Fruit fly (Drosophila melanogaster): ENCODE data around the gene AnxB11.

The AnxB11 gene

dm6 chrX:16421899-16422412, at the start of gene AnxB11:
Gene AnxB11 (minus strand): TSS chrX:16422265.
- TF ChIP-seq insv (optimal IDR thresholded peaks at IDR 0.05) (no peak), Sin3A (optimal IDR thresholded peaks at IDR 0.05) (no peak), ttk (optimal IDR thresholded peaks at IDR 0.05) (no peak), Myc (optimal IDR thresholded peaks at IDR 0.05) (no peak), psq (optimal IDR thresholded peaks at IDR 0.05) (no peak), h (optimal IDR thresholded peaks at IDR 0.05) (no peak)

dm6 chrX:16458551-16458950, 36.5 kb upstream of the AnxB11 start:
- TF ChIP-seq psq (optimal IDR thresholded peaks at IDR 0.05) (no peak), Sin3A (optimal IDR thresholded peaks at IDR 0.05) (no peak), h (optimal IDR thresholded peaks at IDR 0.05) (no peak), ttk (optimal IDR thresholded peaks at IDR 0.05) (no peak), Myc (optimal IDR thresholded peaks at IDR 0.05) (no peak), insv (optimal IDR thresholded peaks at IDR 0.05) (no peak)

dm6 chrX:16456582-16456981, 34.5 kb upstream of the AnxB11 start:
- no peak for TF ChIP-seq psq (optimal IDR thresholded peaks at IDR 0.05)
- no peak for TF ChIP-seq insv (optimal IDR thresholded peaks at IDR 0.05)
- no peak for TF ChIP-seq h (optimal IDR thresholded peaks at IDR 0.05)
- no peak for TF ChIP-seq ttk (optimal IDR thresholded peaks at IDR 0.05)
- TF ChIP-seq Sin3A (optimal IDR thresholded peaks at IDR 0.05), result no peak
- no peak for TF ChIP-seq Myc (optimal IDR thresholded peaks at IDR 0.05)

dm6 chrX:16449316-16449715, 27.3 kb upstream of the AnxB11 start:
- no peak for TF ChIP-seq Myc (optimal IDR thresholded peaks at IDR 0.05)

dm6 chrX:16448252-16449191, 26.5 kb upstream of the AnxB11 start, which contains the start of the genes CG34015 and eIF4H1:
Gene CG34015 (minus strand): TSS chrX:16448302.
Gene eIF4H1 (plus strand): TSS chrX:16448665.
- TF ChIP-seq h (optimal IDR thresholded peaks at IDR 0.05) (no peak), insv (optimal IDR thresholded peaks at IDR 0.05) (no peak), Sin3A (optimal IDR thresholded peaks at IDR 0.05) (no peak), Myc (optimal IDR thresholded peaks at IDR 0.05) (no peak), ttk (optimal IDR thresholded peaks at IDR 0.05) (no peak), psq (optimal IDR thresholded peaks at IDR 0.05) (no peak)

- TF ChIP-seq insv (optimal IDR thresholded peaks at IDR 0.05) (no peak), Myc (optimal IDR thresholded peaks at IDR 0.05) (no peak), psq (optimal IDR thresholded peaks at IDR 0.05) (no peak), h (optimal IDR thresholded peaks at IDR 0.05) (no peak), ttk (optimal IDR thresholded peaks at IDR 0.05) (no peak), Sin3A (optimal IDR thresholded peaks at IDR 0.05) (no peak)
Observed at dm6 chrX:16446769-16447168, 24.7 kb upstream of the AnxB11 start, which contains the start of gene eIF2alpha. Gene eIF2alpha (minus strand): TSS chrX:16446993.

dm6 chrX:16442361-16442760, 20.3 kb upstream of the AnxB11 start:
- TF ChIP-seq ttk (optimal IDR thresholded peaks at IDR 0.05) (no peak), psq (optimal IDR thresholded peaks at IDR 0.05) (no peak), insv (optimal IDR thresholded peaks at IDR 0.05) (no peak), Sin3A (optimal IDR thresholded peaks at IDR 0.05) (no peak), Myc (optimal IDR thresholded peaks at IDR 0.05) (no peak), h (optimal IDR thresholded peaks at IDR 0.05) (no peak)

- TF ChIP-seq Sin3A (optimal IDR thresholded peaks at IDR 0.05), result no peak
- TF ChIP-seq psq (optimal IDR thresholded peaks at IDR 0.05), result no peak
- no peak for TF ChIP-seq h (optimal IDR thresholded peaks at IDR 0.05)
- TF ChIP-seq ttk (optimal IDR thresholded peaks at IDR 0.05), result no peak
- no peak for TF ChIP-seq insv (optimal IDR thresholded peaks at IDR 0.05)
- TF ChIP-seq Myc (optimal IDR thresholded peaks at IDR 0.05), result no peak
Observed at dm6 chrX:16441245-16441644, 19.2 kb upstream of the AnxB11 start, which contains the start of the genes Cdc50 and rngo. Gene Cdc50 (minus strand): TSS chrX:16441296. Gene rngo (plus strand): TSS chrX:16441433.

dm6 chrX:16428476-16428875, 6.4 kb upstream of the AnxB11 start:
- no peak for TF ChIP-seq h (optimal IDR thresholded peaks at IDR 0.05)

- no peak for TF ChIP-seq h (optimal IDR thresholded peaks at IDR 0.05)
Observed at dm6 chrX:16427786-16428400, 5.8 kb upstream of the AnxB11 start.

- TF ChIP-seq Sin3A (optimal IDR thresholded peaks at IDR 0.05) (no peak), psq (optimal IDR thresholded peaks at IDR 0.05) (no peak), ttk (optimal IDR thresholded peaks at IDR 0.05) (no peak), Myc (optimal IDR thresholded peaks at IDR 0.05) (no peak), h (optimal IDR thresholded peaks at IDR 0.05) (no peak), insv (optimal IDR thresholded peaks at IDR 0.05) (no peak)
Observed at dm6 chrX:16426478-16427052, 4.5 kb upstream of the AnxB11 start.

- peak; percentile 52 for TF ChIP-seq ttk (optimal IDR thresholded peaks at IDR 0.05)
- TF ChIP-seq insv (optimal IDR thresholded peaks at IDR 0.05), result no peak
Observed at dm6 chrX:16425145-16425544, 3.1 kb upstream of the AnxB11 start.

All from Kc167 (cell line).